ENCODE assay signal across 4 worm cellular contexts in genomic region chrV:9273587-9273986, ce11.
TF ChIP-seq lines count a peak whose summit lies in the region.

No protein-coding gene starts in this region.

TF ChIP-seq in whole organism, L2 larva, 48 proteins besides CTCF, POLR2A, EP300 and RAD21 (continued from another document):
- TF ChIP-seq gmeb-1 (tag; optimal IDR thresholded peaks at IDR 0.05; lab: Kevin White, UChicago), result no peak
- TF ChIP-seq mdl-1 (tag; optimal IDR thresholded peaks at IDR 0.05; lab: Kevin White, UChicago), result peak; percentile 55 to 91
- TF ChIP-seq nhr-129 (tag; optimal IDR thresholded peaks at IDR 0.05; lab: Kevin White, UChicago), result peak; percentile 87
- no peak for TF ChIP-seq ceh-16 (tag; optimal IDR thresholded peaks at IDR 0.05; lab: Kevin White, UChicago)
- TF ChIP-seq Y55F3AM.14 (GFP tag; optimal IDR thresholded peaks at IDR 0.05; lab: Kevin White, UChicago), result peak; percentile 56
- TF ChIP-seq ztf-4 (tag; optimal IDR thresholded peaks at IDR 0.05; lab: Kevin White, UChicago), result peak; percentile 25
- TF ChIP-seq nhr-11 (tag; optimal IDR thresholded peaks at IDR 0.05; lab: Kevin White, UChicago), result no peak
- TF ChIP-seq nhr-237 (tag; optimal IDR thresholded peaks at IDR 0.05; lab: Kevin White, UChicago), result no peak
- TF ChIP-seq lsy-2 (tag; optimal IDR thresholded peaks at IDR 0.05; lab: Kevin White, UChicago), result peak; percentile 8 to 70
- TF ChIP-seq F13H6.1 (tag; optimal IDR thresholded peaks at IDR 0.05; lab: Kevin White, UChicago), result peak; percentile 90
- TF ChIP-seq crh-2 (tag; optimal IDR thresholded peaks at IDR 0.05; lab: Kevin White, UChicago), result peak; percentile 69
- peak; percentile 61 for TF ChIP-seq snpc-4 (tag; optimal IDR thresholded peaks at IDR 0.05; lab: Kevin White, UChicago)
- peak; percentile 94 for TF ChIP-seq sma-9 (GFP tag; optimal IDR thresholded peaks at IDR 0.05; lab: Kevin White, UChicago)
- no peak for TF ChIP-seq sma-9 (tag; optimal IDR thresholded peaks at IDR 0.05; lab: Kevin White, UChicago)

TF ChIP-seq in whole organism, L4 larva, 104 proteins besides CTCF, POLR2A, EP300 and RAD21 (continued from another document):
- no peak for TF ChIP-seq F26F4.8 (GFP tag; conservative IDR thresholded peaks at IDR 0.05; lab: Robert Waterston, UW)
- TF ChIP-seq ceh-28 (tag; optimal IDR thresholded peaks at IDR 0.05; lab: Kevin White, UChicago), result no peak
- no peak for TF ChIP-seq zfp-3 (GFP tag; conservative IDR thresholded peaks at IDR 0.05; lab: Robert Waterston, UW)
- TF ChIP-seq ces-1 (GFP tag; optimal IDR thresholded peaks at IDR 0.05; lab: Kevin White, UChicago), result peak; percentile 39
- TF ChIP-seq hlh-11 (tag; optimal IDR thresholded peaks at IDR 0.05; lab: Kevin White, UChicago), result peak; percentile 87
- TF ChIP-seq nhr-48 (tag; optimal IDR thresholded peaks at IDR 0.05; lab: Kevin White, UChicago), result no peak
- no peak for TF ChIP-seq ceh-32 (tag; optimal IDR thresholded peaks at IDR 0.05; lab: Kevin White, UChicago; ENCODE audit: poor library complexity)
- no peak for TF ChIP-seq nhr-237 (tag; optimal IDR thresholded peaks at IDR 0.05; lab: Kevin White, UChicago)
- no peak for TF ChIP-seq nhr-6 (tag; optimal IDR thresholded peaks at IDR 0.05; lab: Kevin White, UChicago)
- no peak for TF ChIP-seq zip-2 (tag; optimal IDR thresholded peaks at IDR 0.05; lab: Kevin White, UChicago)
- TF ChIP-seq hif-1 (tag; optimal IDR thresholded peaks at IDR 0.05; lab: Kevin White, UChicago), result peak in 1 of 2 experiments; percentile 57
- no peak for TF ChIP-seq lir-3 (tag; optimal IDR thresholded peaks at IDR 0.05; lab: Kevin White, UChicago)
- TF ChIP-seq hlh-30 (tag; optimal IDR thresholded peaks at IDR 0.05; lab: Kevin White, UChicago; ENCODE audit: insufficient read depth), result peak; percentile 55
- no peak for TF ChIP-seq egl-27 (tag; optimal IDR thresholded peaks at IDR 0.05; lab: Kevin White, UChicago)
- TF ChIP-seq lsy-2 (tag; optimal IDR thresholded peaks at IDR 0.05; lab: Kevin White, UChicago), result peak; percentile 62 to 71
- TF ChIP-seq nhr-41 (GFP tag; IDR thresholded peaks at IDR 0.05; lab: Robert Waterston, UW), result no peak
- peak in 1 of 2 experiments; percentile 88 for TF ChIP-seq unc-62 (GFP tag; optimal IDR thresholded peaks at IDR 0.05 in 1 of 2; lab: Kevin White, UChicago)
- TF ChIP-seq unc-62 (tag; optimal IDR thresholded peaks at IDR 0.05; lab: Kevin White, UChicago), result no peak
- TF ChIP-seq Y75B8A.6 (GFP tag; IDR thresholded peaks at IDR 0.05; lab: Robert Waterston, UW), result no peak
- no peak for TF ChIP-seq cey-2 (tag; optimal IDR thresholded peaks at IDR 0.05; lab: Kevin White, UChicago; ENCODE audit: borderline replicate concordance, insufficient read depth)
- TF ChIP-seq nhr-77 (tag; optimal IDR thresholded peaks at IDR 0.05; lab: Kevin White, UChicago), result peak; percentile 30
- peak; percentile 62 for TF ChIP-seq fkh-10 (GFP tag; optimal IDR thresholded peaks at IDR 0.05; lab: Kevin White, UChicago)
- no peak for TF ChIP-seq ztf-7 (tag; optimal IDR thresholded peaks at IDR 0.05; lab: Kevin White, UChicago)
- no peak for TF ChIP-seq aly-2 (tag; optimal IDR thresholded peaks at IDR 0.05; lab: Kevin White, UChicago)
- TF ChIP-seq mdl-1 (tag; optimal IDR thresholded peaks at IDR 0.05; lab: Kevin White, UChicago), result peak; percentile 79 to 83
- TF ChIP-seq hmg-1.1 (GFP tag; IDR thresholded peaks at IDR 0.05; lab: Robert Waterston, UW), result peak; percentile 79
- TF ChIP-seq rbr-2 (tag; optimal IDR thresholded peaks at IDR 0.05; lab: Kevin White, UChicago), result peak; percentile 75
- TF ChIP-seq vab-7 (GFP tag; IDR thresholded peaks at IDR 0.05; lab: Robert Waterston, UW), result no peak

TF ChIP-seq in whole organism, late embryonic, 69 proteins besides CTCF, POLR2A, EP300 and RAD21 (continued from another document):
- TF ChIP-seq zip-5 (tag; optimal IDR thresholded peaks at IDR 0.05; lab: Kevin White, UChicago) (no peak), pag-3 (tag; optimal IDR thresholded peaks at IDR 0.05; lab: Kevin White, UChicago; ENCODE audit: borderline replicate concordance) (no peak), ref-2 (tag; optimal IDR thresholded peaks at IDR 0.05; lab: Kevin White, UChicago) (no peak), elt-2 (tag; optimal IDR thresholded peaks at IDR 0.05; lab: Kevin White, UChicago) (no peak), dmd-4 (tag; optimal IDR thresholded peaks at IDR 0.05; lab: Kevin White, UChicago; ENCODE audit: borderline replicate concordance) (no peak), hlh-6 (tag; optimal IDR thresholded peaks at IDR 0.05; lab: Kevin White, UChicago) (no peak), nhr-232 (tag; optimal IDR thresholded peaks at IDR 0.05; lab: Kevin White, UChicago) (no peak), Y22D7AL.16 (tag; optimal IDR thresholded peaks at IDR 0.05; lab: Kevin White, UChicago) (no peak), pax-1 (tag; optimal IDR thresholded peaks at IDR 0.05; lab: Kevin White, UChicago) (no peak), elt-4 (tag; optimal IDR thresholded peaks at IDR 0.05; lab: Kevin White, UChicago) (no peak), sdc-2 (tag; optimal IDR thresholded peaks at IDR 0.05; lab: Kevin White, UChicago) (no peak), ceh-9 (tag; optimal IDR thresholded peaks at IDR 0.05; lab: Kevin White, UChicago) (no peak), rnt-1 (tag; optimal IDR thresholded peaks at IDR 0.05; lab: Kevin White, UChicago) (peak; percentile 56), che-1 (tag; optimal IDR thresholded peaks at IDR 0.05; lab: Kevin White, UChicago) (no peak), pqm-1 (tag; optimal IDR thresholded peaks at IDR 0.05; lab: Kevin White, UChicago) (no peak), pha-4 (tag; optimal IDR thresholded peaks at IDR 0.05; lab: Kevin White, UChicago) (no peak), gmeb-2 (tag; optimal IDR thresholded peaks at IDR 0.05; lab: Kevin White, UChicago) (no peak), ceh-31 (tag; optimal IDR thresholded peaks at IDR 0.05; lab: Kevin White, UChicago) (peak; percentile 86), ceh-24 (tag; optimal IDR thresholded peaks at IDR 0.05; lab: Kevin White, UChicago) (no peak), K02D7.2 (tag; optimal IDR thresholded peaks at IDR 0.05; lab: Kevin White, UChicago) (no peak), pat-9 (tag; optimal IDR thresholded peaks at IDR 0.05; lab: Kevin White, UChicago) (no peak), tbx-7 (tag; optimal IDR thresholded peaks at IDR 0.05; lab: Kevin White, UChicago) (no peak), hlh-30 (tag; optimal IDR thresholded peaks at IDR 0.05; lab: Kevin White, UChicago; ENCODE audit: insufficient read depth) (no peak), F13H6.1 (tag; optimal IDR thresholded peaks at IDR 0.05; lab: Kevin White, UChicago) (no peak), ceh-30 (tag; optimal IDR thresholded peaks at IDR 0.05; lab: Kevin White, UChicago) (peak; percentile 7), dve-1 (tag; optimal IDR thresholded peaks at IDR 0.05; lab: Kevin White, UChicago) (no peak), ceh-45 (GFP tag; IDR thresholded peaks at IDR 0.05; lab: Robert Waterston, UW) (no peak), eyg-1 (tag; optimal IDR thresholded peaks at IDR 0.05; lab: Kevin White, UChicago) (no peak), unc-3 (GFP tag; conservative IDR thresholded peaks at IDR 0.05; lab: Robert Waterston, UW) (no peak), unc-3 (tag; optimal IDR thresholded peaks at IDR 0.05; lab: Kevin White, UChicago) (no peak), syd-9 (tag; optimal IDR thresholded peaks at IDR 0.05; lab: Kevin White, UChicago) (no peak), ceh-14 (tag; optimal IDR thresholded peaks at IDR 0.05; lab: Kevin White, UChicago) (no peak), nhr-11 (tag; optimal IDR thresholded peaks at IDR 0.05; lab: Kevin White, UChicago) (no peak), odd-2 (tag; optimal IDR thresholded peaks at IDR 0.05; lab: Kevin White, UChicago) (no peak), fkh-10 (GFP tag; optimal IDR thresholded peaks at IDR 0.05; lab: Kevin White, UChicago) (no peak), fax-1 (tag; optimal IDR thresholded peaks at IDR 0.05; lab: Kevin White, UChicago) (no peak), fkh-6 (tag; optimal IDR thresholded peaks at IDR 0.05; lab: Kevin White, UChicago) (no peak), hlh-13 (GFP tag; optimal IDR thresholded peaks at IDR 0.05; lab: Kevin White, UChicago) (no peak), ceh-2 (tag; optimal IDR thresholded peaks at IDR 0.05; lab: Kevin White, UChicago) (peak; percentile 26), ceh-6 (GFP tag; optimal IDR thresholded peaks at IDR 0.05; lab: Kevin White, UChicago) (no peak), ttx-3 (tag; optimal IDR thresholded peaks at IDR 0.05; lab: Kevin White, UChicago) (no peak), C38D4.7 (GFP tag; optimal IDR thresholded peaks at IDR 0.05; lab: Kevin White, UChicago) (no peak), ama-1 (optimal IDR thresholded peaks at IDR 0.05; lab: Kevin White, UChicago) (no peak)

TF ChIP-seq in whole organism, mixed stage, embryonic, 35 proteins besides CTCF, POLR2A, EP300 and RAD21 (continued from another document):
- no peak for TF ChIP-seq lin-13 (tag; optimal IDR thresholded peaks at IDR 0.05; lab: Kevin White, UChicago)
- TF ChIP-seq lin-32 (GFP tag; optimal IDR thresholded peaks at IDR 0.05; lab: Kevin White, UChicago), result no peak
- TF ChIP-seq sem-2 (GFP tag; optimal IDR thresholded peaks at IDR 0.05; lab: Kevin White, UChicago), result no peak
- TF ChIP-seq mep-1 (tag; optimal IDR thresholded peaks at IDR 0.05; lab: Kevin White, UChicago), result peak; percentile 52
- peak; percentile 44 for TF ChIP-seq nhr-237 (tag; optimal IDR thresholded peaks at IDR 0.05; lab: Kevin White, UChicago)
